Fruit fly (Drosophila melanogaster) whole organism, embryonic: ENCODE data around the gene Sam-S.

Experiments
- Abd-B ChIP-seq: fragments of 200-800 bp; sonication (Bioruptor generic); optimal IDR thresholded peaks from 2 replicates; lab custom pipeline; 2018; ENCODE audit warnings: missing biosample characterization, mild to moderate bottlenecking, missing genetic modification characterization, moderate library complexity
- Atf3 ChIP-seq: fragments of 200-800 bp; sonication (Bioruptor generic); optimal IDR thresholded peaks from 3 replicates; lab custom pipeline; 2016; ENCODE audit warnings: missing biosample characterization, missing genetic modification characterization
- BtbVII ChIP-seq: fragments of 200-800 bp; sonication (Bioruptor generic); optimal IDR thresholded peaks from 3 replicates; lab custom pipeline; 2017; ENCODE audit warnings: missing biosample characterization, mild to moderate bottlenecking, missing genetic modification characterization
- CG10274 ChIP-seq: fragments of 200-800 bp; sonication (Bioruptor generic); optimal IDR thresholded peaks from 3 replicates; lab custom pipeline; 2017; ENCODE audit warnings: missing biosample characterization, mild to moderate bottlenecking, missing genetic modification characterization
- CG11504 ChIP-seq: fragments of 200-800 bp; sonication (Bioruptor generic); optimal IDR thresholded peaks from 3 replicates; lab custom pipeline; 2019; ENCODE audit warnings: missing biosample characterization, mild to moderate bottlenecking, missing genetic modification characterization, moderate library complexity
- CG12744 ChIP-seq: fragments of 200-800 bp; sonication (Bioruptor generic); optimal IDR thresholded peaks from 2 replicates; lab custom pipeline; 2016; ENCODE audit warnings: missing biosample characterization, missing genetic modification characterization
- CG13123 ChIP-seq: fragments of 200-800 bp; sonication (Bioruptor generic); optimal IDR thresholded peaks from 2 replicates; lab custom pipeline; 2016; ENCODE audit warnings: missing biosample characterization, missing genetic modification characterization
- CG14965 ChIP-seq: fragments of 200-800 bp; sonication (Bioruptor generic); optimal IDR thresholded peaks from 2 replicates; lab custom pipeline; 2016; ENCODE audit warnings: missing biosample characterization, missing genetic modification characterization, borderline replicate concordance
- CG15269 ChIP-seq: fragments of 200-800 bp; sonication (Bioruptor generic); optimal IDR thresholded peaks from 2 replicates; lab custom pipeline; 2018; ENCODE audit warnings: missing biosample characterization, mild to moderate bottlenecking, missing genetic modification characterization, moderate library complexity
- CG1529 ChIP-seq: fragments of 200-800 bp; sonication (Bioruptor generic); optimal IDR thresholded peaks from 3 replicates; lab custom pipeline; 2018; ENCODE audit warnings: missing biosample characterization, missing genetic modification characterization
- CG17385 ChIP-seq: fragments of 200-800 bp; sonication (Bioruptor generic); optimal IDR thresholded peaks from 3 replicates; lab custom pipeline; 2018; ENCODE audit warnings: missing biosample characterization, mild to moderate bottlenecking, missing genetic modification characterization
- CG32772 ChIP-seq: fragments of 200-800 bp; sonication (Bioruptor generic); IDR thresholded peaks from 2 replicates; pipeline ENCODE4 v1.3.6; 2022; ENCODE audit warnings: missing biosample characterization, missing genetic modification characterization
- CG4328 ChIP-seq: fragments of 200-800 bp; sonication (Bioruptor generic); optimal IDR thresholded peaks from 3 replicates; lab custom pipeline; 2017; ENCODE audit warnings: missing biosample characterization, missing genetic modification reagents, missing genetic modification characterization
- CG4404 ChIP-seq: fragments of 200-800 bp; sonication (Bioruptor generic); IDR thresholded peaks from 2 replicates; pipeline ENCODE4 v1.3.6; 2022; ENCODE audit warnings: missing biosample characterization, missing genetic modification characterization
- CG6765 ChIP-seq: fragments of 200-800 bp; sonication (Bioruptor generic); optimal IDR thresholded peaks from 3 replicates; lab custom pipeline; 2017; ENCODE audit warnings: missing biosample characterization, mild to moderate bottlenecking, missing genetic modification characterization
- CG6854 ChIP-seq: fragments of 200-800 bp; sonication (Bioruptor generic); optimal IDR thresholded peaks from 3 replicates; lab custom pipeline; 2017; ENCODE audit warnings: missing biosample characterization, mild to moderate bottlenecking, missing genetic modification characterization
- CG8089 ChIP-seq: fragments of 200-800 bp; sonication (Bioruptor generic); optimal IDR thresholded peaks from 3 replicates; lab custom pipeline; 2016; ENCODE audit warnings: missing biosample characterization, missing genetic modification characterization
- CG9797 ChIP-seq: fragments of 200-800 bp; sonication (Bioruptor generic); optimal IDR thresholded peaks from 3 replicates; lab custom pipeline; 2018; ENCODE audit warnings: missing biosample characterization, mild to moderate bottlenecking, missing genetic modification characterization
- Camta ChIP-seq: fragments of 200-800 bp; sonication (Bioruptor generic); optimal IDR thresholded peaks from 2 replicates; lab custom pipeline; 2016; ENCODE audit warnings: missing biosample characterization, missing genetic modification characterization
- Dbx ChIP-seq: fragments of 200-800 bp; sonication (Bioruptor generic); IDR thresholded peaks from 3 replicates; pipeline ENCODE4 v1.3.6; 2022; ENCODE audit warnings: missing biosample characterization, missing genetic modification characterization
- Dip3 ChIP-seq: fragments of 200-800 bp; sonication (Bioruptor generic); optimal IDR thresholded peaks from 3 replicates; lab custom pipeline; 2016; ENCODE audit warnings: missing biosample characterization, missing genetic modification characterization
- Dref ChIP-seq: fragments of 200-800 bp; sonication (Bioruptor generic); IDR thresholded peaks from 2 replicates; pipeline ENCODE4 v1.3.6; 2022; ENCODE audit warnings: missing biosample characterization, missing genetic modification characterization
- Drgx ChIP-seq: fragments of 200-800 bp; sonication (Bioruptor generic); IDR thresholded peaks from 2 replicates; pipeline ENCODE4 v1.3.6; 2022; ENCODE audit warnings: missing biosample characterization, missing genetic modification characterization
- Ets97D ChIP-seq: fragments of 200-800 bp; sonication (Bioruptor generic); optimal IDR thresholded peaks from 3 replicates; lab custom pipeline; 2016; ENCODE audit warnings: missing biosample characterization, missing genetic modification characterization
- Gug ChIP-seq: fragments of 200-800 bp; sonication (Bioruptor generic); IDR thresholded peaks from 4 replicates; pipeline ENCODE4 v1.3.6; 2022; ENCODE audit warnings: missing biosample characterization, missing genetic modification characterization
- Med ChIP-seq: fragments of 200-800 bp; sonication (Bioruptor generic); peaks from one replicate; lab custom pipeline; 2016; ENCODE audit warnings: missing biosample characterization, missing genetic modification characterization, mild to moderate bottlenecking, inconsistent platforms, moderate library complexity
- Pdp1 ChIP-seq, 2 experiments: fragments of 200-800 bp; sonication (Bioruptor generic); optimal IDR thresholded peaks; 3 replicates each; lab custom pipeline; 2016; ENCODE audit warnings: missing biosample characterization in 2 of 2, missing genetic modification characterization in 2 of 2, mild to moderate bottlenecking in 1 of 2, moderate library complexity in 1 of 2
- Poxn ChIP-seq: fragments of 200-800 bp; sonication (Bioruptor generic); IDR thresholded peaks from 2 replicates; pipeline ENCODE4 v1.3.6; 2022; ENCODE audit warnings: missing biosample characterization, missing genetic modification characterization
- ab ChIP-seq: fragments of 200-800 bp; sonication (Bioruptor generic); optimal IDR thresholded peaks from 2 replicates; lab custom pipeline; 2016; ENCODE audit warnings: missing biosample characterization, missing genetic modification characterization
- aop ChIP-seq: fragments of 200-800 bp; sonication (Bioruptor generic); IDR thresholded peaks from 2 replicates; pipeline ENCODE4 v1.3.6; 2022; ENCODE audit warnings: missing biosample characterization, missing genetic modification characterization
- bbx ChIP-seq: fragments of 200-800 bp; sonication (Bioruptor generic); IDR thresholded peaks from 2 replicates; pipeline ENCODE4 v1.3.6; 2022; ENCODE audit warnings: missing biosample characterization, missing genetic modification characterization; ENCODE audit not compliant: partially characterized antibody
- btn ChIP-seq: fragments of 200-800 bp; sonication (Bioruptor generic); optimal IDR thresholded peaks from 2 replicates; lab custom pipeline; 2016; ENCODE audit warnings: missing biosample characterization, missing genetic modification characterization
- chm ChIP-seq: fragments of 200-800 bp; sonication (Bioruptor generic); IDR thresholded peaks from 2 replicates; pipeline ENCODE4 v1.3.6; 2022; ENCODE audit warnings: missing biosample characterization, missing genetic modification characterization
- corto ChIP-seq: fragments of 200-800 bp; sonication (Bioruptor generic); optimal IDR thresholded peaks from 2 replicates; lab custom pipeline; 2016; ENCODE audit warnings: missing biosample characterization, mild to moderate bottlenecking, missing genetic modification characterization, moderate library complexity
- crc ChIP-seq: fragments of 200-800 bp; sonication (Bioruptor generic); optimal IDR thresholded peaks from 2 replicates; lab custom pipeline; 2016; ENCODE audit warnings: missing biosample characterization, missing genetic modification characterization
- dysf ChIP-seq: fragments of 200-800 bp; sonication (Bioruptor generic); IDR thresholded peaks from 3 replicates; pipeline ENCODE4 v1.3.6; 2022; ENCODE audit warnings: missing biosample characterization, missing genetic modification characterization
- en ChIP-seq: fragments of 200-800 bp; sonication (Bioruptor generic); optimal IDR thresholded peaks from 2 replicates; lab custom pipeline; 2016; ENCODE audit warnings: missing biosample characterization, missing genetic modification characterization
- gsb ChIP-seq: fragments of 200-800 bp; sonication (Bioruptor generic); IDR thresholded peaks from 2 replicates; pipeline ENCODE4 v1.3.6; 2022; ENCODE audit warnings: missing biosample characterization, missing genetic modification characterization
- hb ChIP-seq: fragments of 200-800 bp; sonication (Bioruptor generic); IDR thresholded peaks from 3 replicates; pipeline ENCODE4 v1.3.6; 2022; ENCODE audit warnings: missing biosample characterization, missing genetic modification characterization; ENCODE audit not compliant: partially characterized antibody
- lilli ChIP-seq: fragments of 200-800 bp; sonication (Bioruptor generic); optimal IDR thresholded peaks from 3 replicates; lab custom pipeline; 2016; ENCODE audit warnings: missing biosample characterization, missing genetic modification characterization
- mld ChIP-seq: fragments of 200-800 bp; sonication (Bioruptor generic); IDR thresholded peaks from 3 replicates; pipeline ENCODE4 v1.3.6; 2022; ENCODE audit warnings: missing biosample characterization, missing genetic modification characterization; ENCODE audit not compliant: partially characterized antibody
- pho ChIP-seq: fragments of 200-800 bp; sonication (Bioruptor generic); optimal IDR thresholded peaks from 2 replicates; lab custom pipeline; 2016; ENCODE audit warnings: missing biosample characterization, missing genetic modification characterization
- pros ChIP-seq: fragments of 200-800 bp; sonication (Bioruptor generic); optimal IDR thresholded peaks from 3 replicates; lab custom pipeline; 2019; ENCODE audit warnings: missing biosample characterization, mild to moderate bottlenecking, missing genetic modification characterization, moderate library complexity
- slbo ChIP-seq: fragments of 200-800 bp; sonication (Bioruptor generic); IDR thresholded peaks from 2 replicates; pipeline ENCODE4 v1.3.6; 2022; ENCODE audit warnings: missing biosample characterization, missing genetic modification characterization
- so ChIP-seq: fragments of 200-800 bp; sonication (Bioruptor generic); IDR thresholded peaks from 3 replicates; pipeline ENCODE4 v1.3.6; 2022; ENCODE audit warnings: missing biosample characterization, missing genetic modification characterization
- sob ChIP-seq: fragments of 200-800 bp; sonication (Bioruptor generic); IDR thresholded peaks from 2 replicates; pipeline ENCODE4 v1.3.6; 2022; ENCODE audit warnings: missing biosample characterization, missing genetic modification characterization
- tgo ChIP-seq: fragments of 200-800 bp; sonication (Bioruptor generic); IDR thresholded peaks from 3 replicates; pipeline ENCODE4 v1.3.6; 2022; ENCODE audit warnings: missing biosample characterization, missing genetic modification characterization
- tll ChIP-seq, 2 experiments: fragments of 200-800 bp in 1 of 2; fragments of >200 bp in 1 of 2; sonication (Bioruptor generic) in 1 of 2; optimal IDR thresholded peaks; 2 replicates each; lab custom pipeline; 2017 to 2019; ENCODE audit warnings: missing biosample characterization in 2 of 2, missing genetic modification characterization in 2 of 2, mild to moderate bottlenecking in 1 of 2, moderate library complexity in 1 of 2
- tx ChIP-seq: fragments of 200-800 bp; sonication (Bioruptor generic); optimal IDR thresholded peaks from 2 replicates; lab custom pipeline; 2016; ENCODE audit warnings: missing biosample characterization, missing genetic modification characterization
- zen2 ChIP-seq: fragments of 200-800 bp; sonication (Bioruptor generic); IDR thresholded peaks from 3 replicates; pipeline ENCODE4 v1.3.6; 2022; ENCODE audit warnings: missing biosample characterization, missing genetic modification characterization; ENCODE audit not compliant: partially characterized antibody

The Sam-S gene

DNA sequence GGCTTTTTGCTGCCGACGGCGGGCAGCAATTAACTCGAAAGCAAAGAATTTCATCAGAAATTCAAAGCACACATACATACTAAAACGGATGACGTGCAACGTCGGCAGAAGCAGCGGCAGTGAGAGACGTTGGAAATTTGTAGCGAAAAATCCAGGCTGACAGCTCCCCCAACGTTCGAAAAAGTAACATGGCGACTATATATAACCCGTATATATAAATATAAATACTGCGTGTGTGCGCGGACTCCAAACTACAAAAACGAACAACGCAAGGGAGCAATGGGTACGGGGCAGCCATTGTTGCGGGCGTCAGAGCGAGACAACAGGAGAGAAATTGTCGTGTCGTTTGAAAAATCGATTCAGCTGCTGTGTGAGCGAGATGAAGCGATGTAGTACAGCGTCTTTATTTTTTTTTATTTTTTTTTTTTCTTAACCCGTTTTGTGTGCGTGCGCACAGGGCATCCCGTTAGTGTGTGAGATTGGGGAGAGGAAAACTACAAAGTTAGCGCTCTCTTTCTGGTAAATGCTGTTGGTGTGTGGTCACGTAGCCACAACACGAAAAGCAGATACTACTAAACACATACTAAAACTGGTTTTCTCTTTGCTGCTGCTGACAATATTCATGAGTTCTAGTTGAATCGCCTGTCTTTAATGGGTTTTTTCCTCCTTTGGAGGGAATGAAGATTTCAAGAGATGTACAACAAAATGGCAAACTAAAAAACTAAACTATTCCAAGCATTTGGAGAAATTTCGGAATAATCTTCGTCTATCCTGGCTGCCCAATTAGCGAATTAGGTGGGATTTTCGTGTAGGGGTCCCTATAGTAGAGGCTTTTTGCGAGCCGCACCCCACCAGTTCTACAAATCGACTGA, 54.1 kb downstream of the Sam-S start (continued):
- TF ChIP-seq btn (GFP tag; lab: Kevin White, UChicago): no peak
- TF ChIP-seq mld (GFP tag; lab: Robert Waterston, UW): no peak
- TF ChIP-seq CG32772 (GFP tag; lab: Robert Waterston, UW): no peak
- TF ChIP-seq slbo: no peak
- TF ChIP-seq lilli: peak; percentile 23
- no peak for TF ChIP-seq CG13123 (GFP tag; lab: Kevin White, UChicago)
- TF ChIP-seq Abd-B (GFP tag; lab: Kevin White, UChicago): peak; percentile 25
- no peak for TF ChIP-seq CG15269 (tag; lab: Kevin White, UChicago)
- TF ChIP-seq Med (GFP tag; lab: Kevin White, UChicago): peak; percentile 86
- TF ChIP-seq corto (GFP tag; lab: Kevin White, UChicago): peak; percentile 88
- no peak for TF ChIP-seq so (GFP tag; lab: Robert Waterston, UW)
- TF ChIP-seq CG8089: no peak
- TF ChIP-seq Poxn (GFP tag; lab: Robert Waterston, UW): no peak
- no peak for TF ChIP-seq tgo (GFP tag; lab: Robert Waterston, UW)
- TF ChIP-seq pho (GFP tag; lab: Kevin White, UChicago): peak; percentile 40
- no peak for TF ChIP-seq hb
- TF ChIP-seq Dref (GFP tag; lab: Robert Waterston, UW): no peak
- TF ChIP-seq CG6765 (GFP tag; lab: Kevin White, UChicago): peak; percentile 15
- no peak for TF ChIP-seq Dbx (GFP tag; lab: Robert Waterston, UW)
- TF ChIP-seq Dip3 (GFP tag; lab: Kevin White, UChicago): peak; percentile 30
- peak; percentile 10 for TF ChIP-seq CG11504 (tag; lab: Kevin White, UChicago)
- TF ChIP-seq CG6854: peak; percentile 13
- no peak for TF ChIP-seq Drgx (GFP tag; lab: Robert Waterston, UW)
- TF ChIP-seq gsb (GFP tag; lab: Robert Waterston, UW): no peak
- peak; percentile 9 to 47 for TF ChIP-seq Pdp1 (GFP tag; optimal IDR thresholded peaks at IDR 0.05; lab: Kevin White, UChicago)
- peak; percentile 70 for TF ChIP-seq CG4328
- no peak for TF ChIP-seq Gug
- TF ChIP-seq Atf3: no peak
- peak; percentile 37 for TF ChIP-seq CG17385
- peak; percentile 14 for TF ChIP-seq Camta (GFP tag; lab: Kevin White, UChicago)
- TF ChIP-seq CG4404 (GFP tag; lab: Robert Waterston, UW): no peak
- no peak for TF ChIP-seq tx (GFP tag; lab: Kevin White, UChicago)
- peak; percentile 99 for TF ChIP-seq pros
- TF ChIP-seq CG1529 (GFP tag; lab: Kevin White, UChicago): no peak
- TF ChIP-seq ab: no peak
- TF ChIP-seq CG14965 (GFP tag; lab: Kevin White, UChicago): no peak
- no peak for TF ChIP-seq chm (GFP tag; lab: Robert Waterston, UW)
- no peak for TF ChIP-seq bbx
- no peak for TF ChIP-seq sob
- peak; percentile 43 for TF ChIP-seq BtbVII (GFP tag; lab: Kevin White, UChicago)
- no peak for TF ChIP-seq tll (GFP tag; optimal IDR thresholded peaks at IDR 0.05; lab: Kevin White, UChicago)
- peak; percentile 19 for TF ChIP-seq en
- TF ChIP-seq CG12744 (GFP tag; lab: Kevin White, UChicago): no peak
- TF ChIP-seq aop (GFP tag; lab: Robert Waterston, UW): no peak
- TF ChIP-seq zen2: no peak
- no peak for TF ChIP-seq CG10274 (GFP tag; lab: Kevin White, UChicago)
- TF ChIP-seq crc (GFP tag; lab: Kevin White, UChicago): no peak
- TF ChIP-seq Ets97D: no peak
- no peak for TF ChIP-seq CG9797 (GFP tag; lab: Kevin White, UChicago)
- no peak for TF ChIP-seq dysf (GFP tag; lab: Robert Waterston, UW)
